Fruit fly (Drosophila melanogaster): Measurements from ENCODE around the gene PIG-F.

Gene PIG-F

dm6 chr3L:19575650-19576049, 36.6 kb upstream of the PIG-F start (continued):
- TF ChIP-seq CG17359 (tag; optimal IDR thresholded peaks at IDR 0.05) (peak; percentile 36), zf30C (GFP tag; optimal IDR thresholded peaks at IDR 0.05) (no peak), CG43689 (GFP tag; IDR thresholded peaks at IDR 0.05) (no peak), nmo (GFP tag; optimal IDR thresholded peaks at IDR 0.05) (peak; percentile 11), cwo (GFP tag; optimal IDR thresholded peaks at IDR 0.05) (no peak), eyg (GFP tag; optimal IDR thresholded peaks at IDR 0.05) (peak; percentile 35), ssp (GFP tag; IDR thresholded peaks at IDR 0.05) (peak; percentile 16; the same call in 1 of the 2 replicates), CG17612 (GFP tag; IDR thresholded peaks at IDR 0.05) (0 out of 2 replicates have a peak, but pooled peaks have one; percentile 21), croc (GFP tag; conservative IDR thresholded peaks at IDR 0.05) (no peak), Dbx (GFP tag; IDR thresholded peaks at IDR 0.05) (no peak), CG7745 (tag; optimal IDR thresholded peaks at IDR 0.05) (peak; percentile 63), Blimp-1 (GFP tag; optimal IDR thresholded peaks at IDR 0.05) (peak; percentile 39), repo (GFP tag; optimal IDR thresholded peaks at IDR 0.05) (no peak), inv (GFP tag; IDR thresholded peaks at IDR 0.05; ENCODE audit: partially characterized antibody) (no peak), crc (GFP tag; optimal IDR thresholded peaks at IDR 0.05) (no peak), sens-2 (GFP tag; IDR thresholded peaks at IDR 0.05) (no peak), CrebB (tag; optimal IDR thresholded peaks at IDR 0.05) (peak; percentile 57), Dip3 (GFP tag; optimal IDR thresholded peaks at IDR 0.05) (no peak), gsb-n (tag; optimal IDR thresholded peaks at IDR 0.05) (peak; percentile 77), sr (GFP tag; IDR thresholded peaks at IDR 0.05) (no peak), Awh (GFP tag; IDR thresholded peaks at IDR 0.05) (0 out of 2 replicates have a peak, but pooled peaks have one; percentile 40), CG12071 (GFP tag; optimal IDR thresholded peaks at IDR 0.05) (peak; percentile 66), NK7.1 (GFP tag; optimal IDR thresholded peaks at IDR 0.05) (no peak), aop (GFP tag; IDR thresholded peaks at IDR 0.05) (no peak), Ravus (GFP tag; IDR thresholded peaks at IDR 0.05) (no peak), Rx (GFP tag; IDR thresholded peaks at IDR 0.05) (no peak), NC2α (GFP tag; optimal IDR thresholded peaks at IDR 0.05) (peak; percentile 29), Sry-δ (GFP tag; optimal IDR thresholded peaks at IDR 0.05) (no peak), Hey (tag; optimal IDR thresholded peaks at IDR 0.05) (no peak), Opbp (GFP tag; IDR thresholded peaks at IDR 0.05; ENCODE audit: partially characterized antibody) (no peak), CG5953 (GFP tag; IDR thresholded peaks at IDR 0.05) (peak; percentile 33; the same call in 1 of the 2 replicates), CG18262 (tag; optimal IDR thresholded peaks at IDR 0.05) (peak; percentile 30), unpg (GFP tag; optimal IDR thresholded peaks at IDR 0.05) (peak; percentile 53), H2.0 (GFP tag; IDR thresholded peaks at IDR 0.05) (peak; percentile 33; the same call in 1 of the 2 replicates), kay (GFP tag; optimal IDR thresholded peaks at IDR 0.05) (no peak), CG4730 (GFP tag; IDR thresholded peaks at IDR 0.05) (no peak), Stat92E (GFP tag; optimal IDR thresholded peaks at IDR 0.05) (peak in 1 of 3 experiments; percentile 11), slou (GFP tag; optimal IDR thresholded peaks at IDR 0.05) (no peak), Xbp1 (GFP tag; optimal IDR thresholded peaks at IDR 0.05) (no peak), vnd (GFP tag; IDR thresholded peaks at IDR 0.05; ENCODE audit: partially characterized antibody) (no peak), dimm (GFP tag; IDR thresholded peaks at IDR 0.05) (peak; percentile 36; the same call in 1 of the 2 replicates), CG6654 (GFP tag; optimal IDR thresholded peaks at IDR 0.05) (no peak), salm (tag; optimal IDR thresholded peaks at IDR 0.05) (peak; percentile 38), tgo (GFP tag; IDR thresholded peaks at IDR 0.05) (no peak; the same call in 2 of the 3 replicates), CG15269 (tag; optimal IDR thresholded peaks at IDR 0.05) (peak; percentile 5), ind (GFP tag; optimal IDR thresholded peaks at IDR 0.05) (no peak), Hand (GFP tag; optimal IDR thresholded peaks at IDR 0.05) (no peak), sob (GFP tag; IDR thresholded peaks at IDR 0.05) (0 out of 2 replicates have a peak, but pooled peaks have one; percentile 28), CG13296 (GFP tag; optimal IDR thresholded peaks at IDR 0.05) (no peak), knrl (GFP tag; IDR thresholded peaks at IDR 0.05; ENCODE audit: partially characterized antibody) (no peak), CG2120 (GFP tag; optimal IDR thresholded peaks at IDR 0.05) (no peak)

Data from whole organism, embryonic.